Worm (Caenorhabditis elegans): ENCODE measurements around the gene ZC513.14.

DNA sequence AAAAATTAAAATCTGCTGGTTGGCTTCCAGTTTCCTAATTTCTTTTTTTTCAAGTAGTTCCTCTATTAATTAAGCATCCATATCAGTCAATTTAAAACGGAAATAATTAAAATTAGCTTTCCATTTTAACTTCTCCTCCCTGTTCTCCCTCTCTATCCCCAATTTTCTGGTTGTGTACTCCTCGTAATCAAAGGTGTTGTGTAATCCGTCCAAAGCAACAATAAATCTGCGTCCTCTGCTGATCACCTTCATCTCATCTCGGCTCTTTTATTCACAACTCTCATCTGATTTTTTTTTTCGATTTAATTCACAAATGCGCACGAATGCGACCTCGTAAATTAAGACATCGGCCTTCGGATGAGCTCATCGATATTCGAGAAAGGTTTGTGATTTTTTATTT lies 40.0 kb downstream of the ZC513.14 start, which contains the start of gene Y97E10AR.2:
- TF ChIP-seq nhr-11 (tag; optimal IDR thresholded peaks at IDR 0.05) (no peak), elt-1 (tag; optimal IDR thresholded peaks at IDR 0.05) (no peak), unc-39 (tag; optimal IDR thresholded peaks at IDR 0.05) (no peak)
